Worm (Caenorhabditis elegans): Measurements from ENCODE around the gene nhr-114.
A peak's percentile ranks its signal among the peaks of the same experiment; 100 is the strongest.

DNA sequence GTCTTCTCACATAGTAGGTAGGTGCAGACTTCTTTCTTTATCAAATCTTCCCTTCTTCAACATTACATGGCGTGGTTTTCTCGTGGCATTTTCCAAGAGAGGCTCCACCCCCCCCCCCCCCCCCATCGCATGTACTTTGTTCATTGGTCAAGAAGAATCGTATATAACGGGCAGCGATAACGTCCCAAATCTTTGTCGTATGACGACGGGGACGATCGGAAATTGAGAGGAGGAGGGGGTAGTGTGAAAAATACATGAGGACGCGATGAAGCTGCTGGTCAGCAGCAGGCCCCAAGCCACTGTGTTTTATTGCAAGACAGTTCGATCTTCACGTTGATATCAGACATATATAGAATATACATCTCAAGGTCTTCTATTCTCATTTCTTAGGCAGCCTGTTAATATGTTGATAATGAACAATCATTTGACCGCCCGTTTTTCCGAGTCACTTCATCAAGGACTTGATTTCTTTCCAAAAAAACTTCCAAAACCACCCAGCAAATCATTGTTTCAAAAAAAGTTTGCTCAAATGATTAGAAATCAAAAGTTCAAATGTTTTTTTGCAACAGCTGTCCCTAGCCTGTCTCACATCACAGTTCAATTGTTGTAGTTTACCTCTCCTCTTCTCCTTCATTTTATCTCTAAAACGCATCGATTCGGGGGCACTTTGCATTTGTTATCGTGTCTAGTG lies 404 bp upstream of the nhr-114 start:
- TF ChIP-seq lin-39 (tag; optimal IDR thresholded peaks at IDR 0.05) (no peak), lim-7 (GFP tag; IDR thresholded peaks at IDR 0.05) (0 out of 2 replicates have a peak, but pooled peaks have one; percentile 43), nhr-76 (tag; optimal IDR thresholded peaks at IDR 0.05) (no peak), cey-2 (tag; optimal IDR thresholded peaks at IDR 0.05; ENCODE audit: borderline replicate concordance, insufficient read depth) (no peak), pqm-1 (tag; optimal IDR thresholded peaks at IDR 0.05) (no peak), madf-5 (GFP tag; IDR thresholded peaks at IDR 0.05) (no peak), ces-1 (GFP tag; optimal IDR thresholded peaks at IDR 0.05) (no peak), jun-1 (tag; optimal IDR thresholded peaks at IDR 0.05) (no peak), nhr-237 (tag; optimal IDR thresholded peaks at IDR 0.05) (no peak), ceh-82 (tag; optimal IDR thresholded peaks at IDR 0.05) (no peak)
